Fruit fly (Drosophila melanogaster): ENCODE data around the gene CG7131.
A peak's percentile ranks its signal among the peaks of the same experiment; 100 is the strongest.

CG7131 gene

dm6 chr3R:18274328-18275098 lies 14.1 kb downstream of the CG7131 start, which contains the start of the genes Vps39 and eIF1A (continued):
- TF ChIP-seq CG34224 (GFP tag; IDR thresholded peaks at IDR 0.05; ENCODE audit: partially characterized antibody) (peak; percentile 93), CG8924 (tag; optimal IDR thresholded peaks at IDR 0.05) (peak; percentile 43), CG9609 (GFP tag; optimal IDR thresholded peaks at IDR 0.05) (no peak), Fer2 (tag; optimal IDR thresholded peaks at IDR 0.05) (no peak), dan (GFP tag; IDR thresholded peaks at IDR 0.05) (no peak), Sry-β (GFP tag; optimal IDR thresholded peaks at IDR 0.05) (no peak), Awh (GFP tag; IDR thresholded peaks at IDR 0.05) (no peak), bowl (GFP tag; IDR thresholded peaks at IDR 0.05) (no peak), CG10147 (GFP tag; optimal IDR thresholded peaks at IDR 0.05) (no peak), Dll (GFP tag; IDR thresholded peaks at IDR 0.05; ENCODE audit: partially characterized antibody) (peak; percentile 94), dm (GFP tag; optimal IDR thresholded peaks at IDR 0.05) (peak; percentile 76), odd (GFP tag; optimal IDR thresholded peaks at IDR 0.05) (no peak), CG31224 (GFP tag; IDR thresholded peaks at IDR 0.05) (no peak), CG4854 (GFP tag; optimal IDR thresholded peaks at IDR 0.05) (no peak), Dad (GFP tag; optimal IDR thresholded peaks at IDR 0.05) (peak; percentile 12), Xbp1 (GFP tag; optimal IDR thresholded peaks at IDR 0.05) (peak; percentile 48), Antp (GFP tag; optimal IDR thresholded peaks at IDR 0.05) (peak; percentile 4), CG31388 (GFP tag; optimal IDR thresholded peaks at IDR 0.05) (no peak), gsb (GFP tag; IDR thresholded peaks at IDR 0.05) (no peak), H15 (GFP tag; IDR thresholded peaks at IDR 0.05) (no peak), CG9437 (GFP tag; optimal IDR thresholded peaks at IDR 0.05) (no peak), B-H2 (GFP tag; optimal IDR thresholded peaks at IDR 0.05) (peak; percentile 10), CG12219 (GFP tag; optimal IDR thresholded peaks at IDR 0.05) (no peak), ems (GFP tag; optimal IDR thresholded peaks at IDR 0.05) (peak; percentile 58), CG7556 (GFP tag; optimal IDR thresholded peaks at IDR 0.05) (peak; percentile 36), zen (tag; optimal IDR thresholded peaks at IDR 0.05) (peak; percentile 42), CG12104 (GFP tag; optimal IDR thresholded peaks at IDR 0.05) (no peak), Sin3A (optimal IDR thresholded peaks at IDR 0.05) (peak; percentile 80), CG7786 (GFP tag; optimal IDR thresholded peaks at IDR 0.05) (peak; percentile 19), CG6813 (GFP tag; optimal IDR thresholded peaks at IDR 0.05) (no peak), crc (GFP tag; optimal IDR thresholded peaks at IDR 0.05) (no peak), unpg (GFP tag; optimal IDR thresholded peaks at IDR 0.05) (peak; percentile 12), CG31365 (tag; optimal IDR thresholded peaks at IDR 0.05) (peak; percentile 16), ken (GFP tag; IDR thresholded peaks at IDR 0.05) (no peak), Opbp (GFP tag; IDR thresholded peaks at IDR 0.05; ENCODE audit: partially characterized antibody) (peak; percentile 69), ase (GFP tag; IDR thresholded peaks at IDR 0.05) (no peak), Myb (GFP tag; optimal IDR thresholded peaks at IDR 0.05) (peak; percentile 52), pnt (GFP tag; optimal IDR thresholded peaks at IDR 0.05) (no peak), Meics (GFP tag; optimal IDR thresholded peaks at IDR 0.05) (peak; percentile 38), CG43689 (GFP tag; IDR thresholded peaks at IDR 0.05) (no peak), CG12391 (tag; optimal IDR thresholded peaks at IDR 0.05) (peak; percentile 58), CG17568 (GFP tag; optimal IDR thresholded peaks at IDR 0.05) (no peak), CG17359 (tag; optimal IDR thresholded peaks at IDR 0.05) (no peak), ab (GFP tag; optimal IDR thresholded peaks at IDR 0.05) (no peak), CG9797 (GFP tag; optimal IDR thresholded peaks at IDR 0.05) (peak; percentile 19), salm (tag; optimal IDR thresholded peaks at IDR 0.05) (no peak), bab2 (GFP tag; optimal IDR thresholded peaks at IDR 0.05) (peak; percentile 7), ewg (GFP tag; optimal IDR thresholded peaks at IDR 0.05) (peak; percentile 26), HLH54F (GFP tag; optimal IDR thresholded peaks at IDR 0.05) (peak; percentile 43), MESR4 (GFP tag; optimal IDR thresholded peaks at IDR 0.05) (peak; percentile 93)

Data from whole organism, embryonic.